Fruit fly (Drosophila melanogaster) whole organism, embryonic: ENCODE data around the gene Hsp83.

Experiments used
- CG10147 ChIP-seq: fragments of 200-800 bp; sonication (Bioruptor generic); optimal IDR thresholded peaks from 2 replicates; lab custom pipeline; 2019; ENCODE audit warnings: missing biosample characterization, mild to moderate bottlenecking, missing genetic modification characterization, moderate library complexity
- CG14860 ChIP-seq: fragments of 200-800 bp; sonication (Bioruptor generic); IDR thresholded peaks from 3 replicates; pipeline ENCODE4 v1.3.6; 2022; ENCODE audit warnings: missing biosample characterization, missing genetic modification characterization; ENCODE audit not compliant: partially characterized antibody
- CG14965 ChIP-seq: fragments of 200-800 bp; sonication (Bioruptor generic); optimal IDR thresholded peaks from 2 replicates; lab custom pipeline; 2016; ENCODE audit warnings: missing biosample characterization, missing genetic modification characterization, borderline replicate concordance
- CG16863 ChIP-seq: fragments of 200-800 bp; sonication (Bioruptor generic); optimal IDR thresholded peaks from 3 replicates; lab custom pipeline; 2016; ENCODE audit warnings: missing biosample characterization, missing genetic modification characterization
- CG18011 ChIP-seq: fragments of 200-800 bp; sonication (Bioruptor generic); optimal IDR thresholded peaks from 2 replicates; lab custom pipeline; 2017; ENCODE audit warnings: missing biosample characterization, missing genetic modification characterization, mild to moderate bottlenecking, moderate library complexity, missing genotype
- CG18619 ChIP-seq: fragments of 200-800 bp; sonication (Bioruptor generic); optimal IDR thresholded peaks from 3 replicates; lab custom pipeline; 2017; ENCODE audit warnings: missing biosample characterization, mild to moderate bottlenecking, missing genetic modification characterization
- CG2712 ChIP-seq: fragments of 200-800 bp; optimal IDR thresholded peaks from 3 replicates; lab custom pipeline; 2019; ENCODE audit warnings: missing biosample characterization, mild to moderate bottlenecking, missing genetic modification characterization, moderate library complexity
- CG30403 ChIP-seq: fragments of 200-800 bp; sonication (Bioruptor generic); optimal IDR thresholded peaks from 3 replicates; lab custom pipeline; 2016; ENCODE audit warnings: missing biosample characterization, missing genetic modification characterization
- CG33213 ChIP-seq: fragments of 200-800 bp; sonication (Bioruptor generic); optimal IDR thresholded peaks from 3 replicates; lab custom pipeline; 2016; ENCODE audit warnings: missing biosample characterization, missing genetic modification characterization
- CG3838 ChIP-seq: fragments of 200-800 bp; sonication (Bioruptor generic); optimal IDR thresholded peaks from 3 replicates; lab custom pipeline; 2016; ENCODE audit warnings: missing biosample characterization, missing genetic modification characterization
- CG4282 ChIP-seq: fragments of 200-800 bp; sonication (Bioruptor generic); optimal IDR thresholded peaks from 2 replicates; lab custom pipeline; 2016; ENCODE audit warnings: missing biosample characterization, missing genetic modification characterization
- CG4707 ChIP-seq: fragments of 200-800 bp; sonication (Bioruptor generic); optimal IDR thresholded peaks from 2 replicates; lab custom pipeline; 2018; ENCODE audit warnings: missing biosample characterization, mild to moderate bottlenecking, missing genetic modification characterization, moderate library complexity
- CG8944 ChIP-seq: fragments of 200-800 bp; sonication (Bioruptor generic); optimal IDR thresholded peaks from 3 replicates; lab custom pipeline; 2016; ENCODE audit warnings: missing biosample characterization, missing genetic modification characterization
- CG9727 ChIP-seq: fragments of 200-800 bp; sonication (Bioruptor generic); optimal IDR thresholded peaks from 3 replicates; lab custom pipeline; 2017; ENCODE audit warnings: missing biosample characterization, mild to moderate bottlenecking, missing genetic modification characterization
- CG9817 ChIP-seq: fragments of 200-800 bp; sonication (Bioruptor generic); optimal IDR thresholded peaks from 2 replicates; lab custom pipeline; 2018; ENCODE audit warnings: missing biosample characterization, mild to moderate bottlenecking, missing genetic modification characterization, moderate library complexity
- CoRest ChIP-seq: fragments of 200-800 bp; sonication (Bioruptor generic); optimal IDR thresholded peaks from 3 replicates; lab custom pipeline; 2018; ENCODE audit warnings: missing biosample characterization, mild to moderate bottlenecking, missing genetic modification characterization, moderate library complexity
- D19A ChIP-seq: fragments of 200-800 bp; optimal IDR thresholded peaks from 3 replicates; lab custom pipeline; 2019; ENCODE audit warnings: missing biosample characterization, mild to moderate bottlenecking, missing genetic modification characterization, moderate library complexity
- Ets97D ChIP-seq: fragments of 200-800 bp; sonication (Bioruptor generic); optimal IDR thresholded peaks from 3 replicates; lab custom pipeline; 2016; ENCODE audit warnings: missing biosample characterization, missing genetic modification characterization
- H2.0 ChIP-seq: fragments of 200-800 bp; sonication (Bioruptor generic); IDR thresholded peaks from 2 replicates; pipeline ENCODE4 v1.3.6; 2022; ENCODE audit warnings: missing biosample characterization, missing genetic modification characterization
- HmgZ ChIP-seq: fragments of 200-800 bp; sonication (Bioruptor generic); optimal IDR thresholded peaks from 2 replicates; lab custom pipeline; 2018; ENCODE audit warnings: missing biosample characterization, mild to moderate bottlenecking, missing genetic modification characterization
- Hr51 ChIP-seq, 2 experiments: fragments of 200-800 bp; sonication (Bioruptor generic); optimal IDR thresholded peaks; 2 replicates in 1 of 2; 3 replicates in 1 of 2; lab custom pipeline; 2016 to 2018; ENCODE audit warnings: missing biosample characterization in 2 of 2, missing genetic modification characterization in 2 of 2, mild to moderate bottlenecking in 1 of 2, moderate library complexity in 1 of 2
- MBD-R2 ChIP-seq: fragments of 200-800 bp; sonication (Bioruptor generic); IDR thresholded peaks from 2 replicates; pipeline ENCODE4 v1.3.6; 2022; ENCODE audit warnings: missing biosample characterization, missing genetic modification characterization
- MTF-1 ChIP-seq: fragments of 200-800 bp; sonication (Bioruptor generic); optimal IDR thresholded peaks from 2 replicates; lab custom pipeline; 2018; ENCODE audit warnings: missing biosample characterization, mild to moderate bottlenecking, missing genetic modification characterization, borderline replicate concordance
- Max ChIP-seq: fragments of 200-800 bp; sonication (Bioruptor generic); optimal IDR thresholded peaks from 2 replicates; lab custom pipeline; 2016; ENCODE audit warnings: missing biosample characterization, mild to moderate bottlenecking, missing genetic modification characterization
- Mes4 ChIP-seq: fragments of 200-800 bp; sonication (Bioruptor generic); optimal IDR thresholded peaks from 2 replicates; lab custom pipeline; 2016; ENCODE audit warnings: missing biosample characterization, missing genetic modification characterization
- Scr ChIP-seq: fragments of 200-800 bp; sonication (Bioruptor generic); IDR thresholded peaks from 2 replicates; pipeline ENCODE4 v1.3.6; 2022; ENCODE audit warnings: missing biosample characterization, missing genetic modification characterization; ENCODE audit not compliant: partially characterized antibody
- Sin3A ChIP-seq: fragments of >200 bp; optimal IDR thresholded peaks from 2 replicates; lab custom pipeline; 2018
- amos ChIP-seq: fragments of 200-800 bp; sonication (Bioruptor generic); IDR thresholded peaks from 2 replicates; pipeline ENCODE4 v1.3.6; 2022; ENCODE audit warnings: missing biosample characterization, missing genetic modification characterization; ENCODE audit not compliant: partially characterized antibody
- aop ChIP-seq: fragments of 200-800 bp; sonication (Bioruptor generic); IDR thresholded peaks from 2 replicates; pipeline ENCODE4 v1.3.6; 2022; ENCODE audit warnings: missing biosample characterization, missing genetic modification characterization
- bab2 ChIP-seq: fragments of 200-800 bp; sonication (Bioruptor generic); optimal IDR thresholded peaks from 2 replicates; lab custom pipeline; 2016; ENCODE audit warnings: missing biosample characterization, missing genetic modification characterization
- bbx ChIP-seq: fragments of 200-800 bp; sonication (Bioruptor generic); IDR thresholded peaks from 2 replicates; pipeline ENCODE4 v1.3.6; 2022; ENCODE audit warnings: missing biosample characterization, missing genetic modification characterization; ENCODE audit not compliant: partially characterized antibody
- cas ChIP-seq: fragments of 200-800 bp; sonication (Bioruptor generic); IDR thresholded peaks from 2 replicates; pipeline ENCODE4 v1.3.6; 2022; ENCODE audit warnings: missing biosample characterization, missing genetic modification characterization
- cato ChIP-seq: fragments of 200-800 bp; sonication (Bioruptor generic); optimal IDR thresholded peaks from 2 replicates; lab custom pipeline; 2016; ENCODE audit warnings: missing biosample characterization, missing genetic modification characterization, borderline replicate concordance
- dati ChIP-seq: fragments of 200-800 bp; sonication (Bioruptor generic); IDR thresholded peaks from 2 replicates; pipeline ENCODE4 v1.3.6; 2022; ENCODE audit warnings: missing biosample characterization, missing genetic modification characterization
- disco-r ChIP-seq: fragments of 200-800 bp; sonication (Bioruptor generic); optimal IDR thresholded peaks from 2 replicates; lab custom pipeline; 2016; ENCODE audit warnings: missing biosample characterization, missing genetic modification characterization
- fd102C ChIP-seq: fragments of 200-800 bp; sonication (Bioruptor generic); optimal IDR thresholded peaks from 2 replicates; lab custom pipeline; 2018; ENCODE audit warnings: missing biosample characterization, mild to moderate bottlenecking, missing genetic modification characterization, moderate library complexity
- fd96Cb ChIP-seq: fragments of 200-800 bp; sonication (Bioruptor generic); optimal IDR thresholded peaks from 2 replicates; lab custom pipeline; 2018; ENCODE audit warnings: missing biosample characterization, mild to moderate bottlenecking, missing genetic modification characterization, moderate library complexity
- gsb ChIP-seq: fragments of 200-800 bp; sonication (Bioruptor generic); IDR thresholded peaks from 2 replicates; pipeline ENCODE4 v1.3.6; 2022; ENCODE audit warnings: missing biosample characterization, missing genetic modification characterization
- ham ChIP-seq: fragments of 200-800 bp; sonication (Bioruptor generic); IDR thresholded peaks from 2 replicates; pipeline ENCODE4 v1.3.6; 2022; ENCODE audit warnings: missing biosample characterization, missing genetic modification characterization
- jing ChIP-seq: fragments of 200-800 bp; sonication (Bioruptor generic); optimal IDR thresholded peaks from 2 replicates; lab custom pipeline; 2018; ENCODE audit warnings: missing biosample characterization, mild to moderate bottlenecking, missing genetic modification characterization
- luna ChIP-seq: fragments of 200-800 bp; sonication (Bioruptor generic); optimal IDR thresholded peaks from 2 replicates; lab custom pipeline; 2016; ENCODE audit warnings: missing biosample characterization, missing genetic modification characterization
- org-1 ChIP-seq: fragments of 200-800 bp; sonication (Bioruptor generic); optimal IDR thresholded peaks from 2 replicates; lab custom pipeline; 2017; ENCODE audit warnings: missing biosample characterization, missing genetic modification characterization
- pb ChIP-seq: fragments of 200-800 bp; sonication (Bioruptor generic); optimal IDR thresholded peaks from 3 replicates; lab custom pipeline; 2016; ENCODE audit warnings: missing biosample characterization, missing genetic modification characterization
- rib ChIP-seq: fragments of 200-800 bp; sonication (Bioruptor generic); IDR thresholded peaks from 2 replicates; pipeline ENCODE4 v1.3.6; 2022; ENCODE audit warnings: missing biosample characterization, missing genetic modification characterization
- sima ChIP-seq: fragments of 200-800 bp; sonication (Bioruptor generic); optimal IDR thresholded peaks from 2 replicates; lab custom pipeline; 2016; ENCODE audit warnings: missing biosample characterization, missing genetic modification characterization
- sisA ChIP-seq: fragments of 200-800 bp; sonication (Bioruptor generic); IDR thresholded peaks from 2 replicates; pipeline ENCODE4 v1.3.6; 2022; ENCODE audit warnings: missing biosample characterization, missing genetic modification characterization
- ssp ChIP-seq: fragments of 200-800 bp; sonication (Bioruptor generic); IDR thresholded peaks from 2 replicates; pipeline ENCODE4 v1.3.6; 2022; ENCODE audit warnings: missing biosample characterization, missing genetic modification characterization
- zen ChIP-seq: fragments of 200-800 bp; sonication (Bioruptor generic); optimal IDR thresholded peaks from 3 replicates; lab custom pipeline; 2018; ENCODE audit warnings: missing biosample characterization, mild to moderate bottlenecking, missing genetic modification characterization, moderate library complexity
- zfh2 ChIP-seq: fragments of 200-800 bp; sonication (Bioruptor generic); optimal IDR thresholded peaks from 2 replicates; lab custom pipeline; 2016; ENCODE audit warnings: missing biosample characterization, missing genetic modification characterization

The Hsp83 gene

DNA sequence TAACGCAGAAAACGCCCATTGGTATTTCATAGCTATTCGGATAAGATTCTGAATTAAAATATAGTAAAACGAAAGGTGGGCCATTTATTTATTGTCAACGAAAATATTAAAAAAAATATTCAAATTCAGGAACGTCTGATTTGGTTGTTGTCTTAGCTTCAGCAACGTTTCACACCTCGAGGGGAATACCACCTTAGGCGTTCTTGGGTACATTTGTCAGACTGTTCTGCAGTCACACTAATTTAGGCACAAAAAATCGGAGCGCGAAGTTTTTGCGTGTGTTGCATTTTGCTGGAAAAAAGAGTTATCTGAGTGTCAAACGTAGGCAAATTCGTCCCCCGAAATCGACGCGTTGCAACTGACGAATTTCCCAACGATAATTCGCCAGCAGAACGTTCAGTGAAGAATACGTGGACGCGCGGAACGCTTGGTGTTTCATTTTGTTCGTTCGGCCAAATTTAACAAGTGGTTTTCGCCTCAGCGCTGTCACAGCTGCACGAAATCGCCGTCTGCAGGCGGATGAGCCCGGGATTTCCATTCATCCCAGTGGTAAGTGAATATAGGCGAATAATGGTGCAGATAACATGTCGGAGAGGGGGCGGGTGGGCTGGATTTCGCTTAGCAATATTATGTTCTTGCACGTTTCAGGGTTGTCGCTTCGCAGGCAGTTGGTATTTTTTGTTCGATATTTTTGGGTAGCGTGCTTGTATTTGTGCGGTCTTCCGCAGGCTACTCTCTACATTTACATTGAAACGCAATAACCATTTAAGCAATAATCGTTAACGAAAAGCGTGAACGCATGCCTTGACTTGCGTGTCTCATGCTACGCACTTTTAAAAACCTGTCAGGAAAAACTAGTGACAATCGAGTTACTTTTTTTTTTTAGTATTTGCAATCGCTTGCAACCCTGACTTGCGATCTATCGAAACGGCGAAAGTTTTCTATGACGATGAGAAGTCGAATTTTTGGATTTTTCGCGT is 32.3 kb downstream of the Hsp83 start, which contains the start of gene Larp4B (continued):
- TF ChIP-seq org-1 (GFP tag; lab: Kevin White, UChicago) (no peak), sisA (no peak), CG3838 (no peak), Sin3A (lab: Kevin White, UChicago) (peak; percentile 86), amos (GFP tag; lab: Robert Waterston, UW) (peak; percentile 52), CG10147 (GFP tag; lab: Kevin White, UChicago) (peak; percentile 22), D19A (tag; lab: Kevin White, UChicago) (no peak), CG18011 (GFP tag; lab: Kevin White, UChicago) (no peak), gsb (GFP tag; lab: Robert Waterston, UW) (no peak), zen (tag; lab: Kevin White, UChicago) (peak; percentile 27), zfh2 (GFP tag; lab: Kevin White, UChicago) (peak; percentile 35), disco-r (peak; percentile 55), CG9817 (tag; lab: Kevin White, UChicago) (no peak), CG9727 (GFP tag; lab: Kevin White, UChicago) (peak; percentile 19), CG16863 (GFP tag; lab: Kevin White, UChicago) (no peak), cas (GFP tag; lab: Robert Waterston, UW) (no peak), cato (GFP tag; lab: Kevin White, UChicago) (no peak), CG30403 (GFP tag; lab: Kevin White, UChicago) (no peak), CG14860 (peak; percentile 72; the same call in 2 of the 3 replicates), Max (GFP tag; lab: Kevin White, UChicago) (peak; percentile 22), ham (no peak), CG4282 (GFP tag; lab: Kevin White, UChicago) (no peak), CoRest (tag; lab: Kevin White, UChicago) (no peak), Hr51 (GFP tag; optimal IDR thresholded peaks at IDR 0.05; lab: Kevin White, UChicago) (no peak), pb (no peak), MBD-R2 (GFP tag; lab: Robert Waterston, UW) (peak; percentile 23; the same call in 1 of the 2 replicates), HmgZ (tag; lab: Kevin White, UChicago) (peak; percentile 61), MTF-1 (GFP tag; lab: Kevin White, UChicago) (no peak), CG33213 (GFP tag; lab: Kevin White, UChicago) (peak; percentile 80), fd96Cb (tag; lab: Kevin White, UChicago) (no peak), Mes4 (no peak), CG2712 (tag; lab: Kevin White, UChicago) (peak; percentile 19), sima (no peak), rib (GFP tag; lab: Robert Waterston, UW) (no peak), fd102C (GFP tag; lab: Kevin White, UChicago) (no peak), CG8944 (GFP tag; lab: Kevin White, UChicago) (no peak), aop (no peak), H2.0 (GFP tag; lab: Robert Waterston, UW) (no peak), Scr (GFP tag; lab: Robert Waterston, UW) (peak; percentile 72), luna (GFP tag; lab: Kevin White, UChicago) (no peak), ssp (GFP tag; lab: Robert Waterston, UW) (no peak), CG4707 (GFP tag; lab: Kevin White, UChicago) (no peak), CG18619 (GFP tag; lab: Kevin White, UChicago) (no peak), jing (GFP tag; lab: Kevin White, UChicago) (no peak), Ets97D (GFP tag; lab: Kevin White, UChicago) (peak; percentile 73), dati (no peak), bab2 (GFP tag; lab: Kevin White, UChicago) (no peak), bbx (peak; percentile 57), CG14965 (GFP tag; lab: Kevin White, UChicago) (no peak)
